Worm (Caenorhabditis elegans) whole organism, early embryonic: Measurements from ENCODE around the gene nhr-126.

Source experiments
- ama-1 ChIP-seq: fragments of 150-350 bp; optimal IDR thresholded peaks from 2 replicates; lab custom pipeline; 2014
- ceh-13 ChIP-seq: fragments of 200-800 bp; sonication (Bioruptor generic); optimal IDR thresholded peaks from 2 replicates; lab custom pipeline; 2018; ENCODE audit warnings: mild to moderate bottlenecking, missing genetic modification characterization, missing compliant biosample characterization
- ets-7 ChIP-seq: sonication (generic microtip); optimal IDR thresholded peaks from 2 replicates; lab custom pipeline; 2016; ENCODE audit warnings: missing genotype, missing genetic modification characterization, missing compliant biosample characterization
- hmbx-1 ChIP-seq: sonication (generic microtip); optimal IDR thresholded peaks from 2 replicates; lab custom pipeline; 2016; ENCODE audit warnings: mild to moderate bottlenecking, missing genetic modification characterization, missing compliant biosample characterization
- hnd-1 ChIP-seq: sonication (generic microtip); optimal IDR thresholded peaks from 2 replicates; lab custom pipeline; 2016; ENCODE audit warnings: missing genetic modification characterization, missing compliant biosample characterization
- pes-1 ChIP-seq: fragments of 200-800 bp; sonication (Bioruptor generic); IDR thresholded peaks from 2 replicates; pipeline ENCODE4 v1.3.6; 2022; ENCODE audit warnings: missing genetic modification reagents, missing genetic modification characterization, missing compliant biosample characterization
- sea-1 ChIP-seq: fragments of 200-800 bp; sonication (Bioruptor generic); conservative IDR thresholded peaks from 2 replicates; pipeline ENCODE4 v1.3.6; 2022; ENCODE audit warnings: missing genetic modification characterization, missing compliant biosample characterization
- tbx-11 ChIP-seq: fragments of 200-800 bp; sonication (Bioruptor generic); IDR thresholded peaks from 2 replicates; pipeline ENCODE4 v1.3.6; 2022; ENCODE audit warnings: missing genetic modification characterization, missing compliant biosample characterization

DNA sequence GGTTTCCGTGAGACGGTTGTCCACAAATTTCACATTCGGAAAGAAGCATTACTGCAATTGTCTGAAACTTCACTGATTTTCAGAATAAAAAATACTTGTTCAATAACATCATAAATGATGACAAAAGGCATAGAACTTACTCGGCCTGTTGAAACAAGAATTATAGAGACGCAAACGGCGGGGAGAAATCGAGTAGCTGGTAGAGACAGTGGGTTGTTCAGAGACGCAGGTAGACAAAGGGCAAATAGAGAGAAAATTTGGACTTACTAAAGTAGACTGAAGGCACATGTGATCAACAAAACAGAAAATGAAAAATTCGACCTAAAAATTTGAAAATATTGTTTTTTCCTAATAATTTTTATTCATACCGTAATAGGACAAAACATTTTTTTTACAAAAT is 30.9 kb downstream of the nhr-126 start, which contains the start of gene nhr-182:
- TF ChIP-seq tbx-11 (no peak), hnd-1 (tag; lab: Kevin White, UChicago) (no peak), sea-1 (no peak), hmbx-1 (tag; lab: Kevin White, UChicago) (no peak), ama-1 (lab: Kevin White, UChicago) (no peak), ceh-13 (no peak), pes-1 (GFP tag; lab: Robert Waterston, UW) (no peak), ets-7 (tag; lab: Kevin White, UChicago) (no peak)
